Worm (Caenorhabditis elegans) whole organism, mixed stage, embryonic: Measurements from ENCODE around the gene nra-4.
A peak's percentile ranks its signal among the peaks of the same experiment; 100 is the strongest.

ENCODE experiments used
- M03D4.4 ChIP-seq: sonication (generic microtip); optimal IDR thresholded peaks from 2 replicates; lab custom pipeline; 2017; ENCODE audit warnings: mild to moderate bottlenecking, missing genetic modification characterization, missing compliant biosample characterization
- blmp-1 ChIP-seq: fragments of 150-350 bp; optimal IDR thresholded peaks from 2 replicates; lab custom pipeline; 2014; ENCODE audit warnings: missing biosample characterization, missing genetic modification characterization
- ceh-43 ChIP-seq: fragments of 200-800 bp; sonication (Bioruptor generic); optimal IDR thresholded peaks from 2 replicates; lab custom pipeline; 2018; ENCODE audit warnings: mild to moderate bottlenecking, missing genetic modification characterization, moderate library complexity, missing compliant biosample characterization
- ceh-83 ChIP-seq: fragments of 200-800 bp; sonication (Bioruptor generic); optimal IDR thresholded peaks from 2 replicates; lab custom pipeline; 2018; ENCODE audit warnings: mild to moderate bottlenecking, missing genetic modification characterization, missing compliant biosample characterization
- ces-1 ChIP-seq: fragments of 150-350 bp; optimal IDR thresholded peaks from 2 replicates; lab custom pipeline; 2014; ENCODE audit warnings: missing biosample characterization, missing genetic modification reagents, missing genetic modification characterization
- cnd-1 ChIP-seq: fragments of 200-800 bp; sonication (Bioruptor generic); optimal IDR thresholded peaks from 2 replicates; lab custom pipeline; 2018; ENCODE audit warnings: mild to moderate bottlenecking, missing genetic modification characterization, missing compliant biosample characterization
- drap-1 ChIP-seq: fragments of 200-800 bp; sonication (Bioruptor generic); optimal IDR thresholded peaks from 3 replicates; lab custom pipeline; 2018; ENCODE audit warnings: mild to moderate bottlenecking, missing genetic modification characterization, missing compliant biosample characterization
- elt-1 ChIP-seq: sonication (generic microtip); optimal IDR thresholded peaks from 2 replicates; lab custom pipeline; 2017; ENCODE audit warnings: missing genetic modification characterization, mild to moderate bottlenecking, missing compliant biosample characterization, antibody characterized with exemption, moderate library complexity, borderline replicate concordance; ENCODE audit not compliant: insufficient read depth
- elt-3 ChIP-seq: fragments of 150-350 bp; optimal IDR thresholded peaks from 2 replicates; lab custom pipeline; 2014; ENCODE audit warnings: missing biosample characterization, missing genetic modification characterization
- flh-1 ChIP-seq: fragments of 200-800 bp; sonication (Bioruptor generic); optimal IDR thresholded peaks from 2 replicates; lab custom pipeline; 2018; ENCODE audit warnings: mild to moderate bottlenecking, missing genetic modification characterization, moderate library complexity, missing compliant biosample characterization
- ham-2 ChIP-seq: fragments of 200-800 bp; sonication (Bioruptor generic); optimal IDR thresholded peaks from 2 replicates; lab custom pipeline; 2018; ENCODE audit warnings: mild to moderate bottlenecking, missing genetic modification characterization, missing compliant biosample characterization
- hlh-1 ChIP-seq: fragments of 150-350 bp; optimal IDR thresholded peaks from 2 replicates; lab custom pipeline; 2014; ENCODE audit warnings: missing biosample characterization, missing genetic modification reagents, missing genetic modification characterization
- lin-32 ChIP-seq: fragments of 200-800 bp; sonication (Bioruptor generic); optimal IDR thresholded peaks from 2 replicates; lab custom pipeline; 2018; ENCODE audit warnings: mild to moderate bottlenecking, missing genetic modification characterization, missing compliant biosample characterization
- lsy-2 ChIP-seq: fragments of 150-350 bp; optimal IDR thresholded peaks from 2 replicates; lab custom pipeline; 2014; ENCODE audit warnings: missing biosample characterization, missing genetic modification characterization
- mab-5 ChIP-seq: fragments of 150-350 bp; optimal IDR thresholded peaks from 2 replicates; lab custom pipeline; 2014; ENCODE audit warnings: missing biosample characterization, missing genetic modification characterization
- mep-1 ChIP-seq: fragments of 150-350 bp; optimal IDR thresholded peaks from 2 replicates; lab custom pipeline; 2017; ENCODE audit warnings: missing biosample characterization, missing genetic modification reagents, missing genetic modification characterization, inconsistent platforms
- mls-2 ChIP-seq: sonication (generic microtip); optimal IDR thresholded peaks from 2 replicates; lab custom pipeline; 2016; ENCODE audit warnings: mild to moderate bottlenecking, missing genetic modification characterization, moderate library complexity, missing compliant biosample characterization
- nhr-12 ChIP-seq: fragments of 150-350 bp; optimal IDR thresholded peaks from 2 replicates; lab custom pipeline; 2014; ENCODE audit warnings: missing biosample characterization, missing genetic modification characterization
- nhr-2 ChIP-seq: fragments of 150-350 bp; optimal IDR thresholded peaks from 2 replicates; lab custom pipeline; 2014; ENCODE audit warnings: missing biosample characterization, missing genetic modification characterization
- nhr-237 ChIP-seq: fragments of 150-350 bp; optimal IDR thresholded peaks from 2 replicates; lab custom pipeline; 2014; ENCODE audit warnings: missing biosample characterization, missing genetic modification characterization
- nhr-28 ChIP-seq: fragments of 150-350 bp; optimal IDR thresholded peaks from 2 replicates; lab custom pipeline; 2014; ENCODE audit warnings: missing biosample characterization, missing genetic modification characterization
- nhr-76 ChIP-seq: sonication (generic microtip); optimal IDR thresholded peaks from 2 replicates; lab custom pipeline; 2017; ENCODE audit warnings: missing biosample characterization, missing genetic modification characterization
- pha-4 ChIP-seq: fragments of 150-350 bp; optimal IDR thresholded peaks from 2 replicates; lab custom pipeline; 2018; ENCODE audit warnings: missing biosample characterization, missing genetic modification reagents, missing genetic modification characterization
- snpc-4 ChIP-seq: fragments of 150-350 bp; optimal IDR thresholded peaks from 2 replicates; lab custom pipeline; 2014; ENCODE audit warnings: missing biosample characterization, missing genetic modification characterization
- sptf-1 ChIP-seq: sonication (generic microtip); optimal IDR thresholded peaks from 2 replicates; lab custom pipeline; 2017; ENCODE audit warnings: mild to moderate bottlenecking, missing genetic modification characterization, moderate library complexity, missing compliant biosample characterization
- tbx-8 ChIP-seq: fragments of 200-800 bp; sonication (Bioruptor generic); optimal IDR thresholded peaks from 2 replicates; lab custom pipeline; 2018; ENCODE audit warnings: mild to moderate bottlenecking, missing genetic modification characterization, moderate library complexity, missing compliant biosample characterization
- unc-120 ChIP-seq: sonication (generic microtip); optimal IDR thresholded peaks from 2 replicates; lab custom pipeline; 2017; ENCODE audit warnings: missing genetic modification characterization, missing compliant biosample characterization; ENCODE audit not compliant: poor library complexity, severe bottlenecking
- unc-39 ChIP-seq: fragments of 150-350 bp; optimal IDR thresholded peaks from 2 replicates; lab custom pipeline; 2014; ENCODE audit warnings: missing biosample characterization, missing genetic modification characterization
- zip-8 ChIP-seq: fragments of 150-350 bp; optimal IDR thresholded peaks from 2 replicates; lab custom pipeline; 2014; ENCODE audit warnings: missing biosample characterization, missing genetic modification characterization
- ztf-11 ChIP-seq: fragments of 150-350 bp; optimal IDR thresholded peaks from 2 replicates; lab custom pipeline; 2014; ENCODE audit warnings: missing biosample characterization, missing genetic modification characterization

nra-4 gene

ce11 chrV:1051651-1052050 lies 3.3 kb upstream of the nra-4 start:
- TF ChIP-seq lin-32 (GFP tag; lab: Kevin White, UChicago) (no peak), nhr-237 (tag; lab: Kevin White, UChicago) (no peak), ham-2 (GFP tag; lab: Kevin White, UChicago) (no peak), elt-1 (no peak), M03D4.4 (tag; lab: Kevin White, UChicago) (no peak), nhr-2 (tag; lab: Kevin White, UChicago) (no peak), flh-1 (no peak), elt-3 (tag; lab: Kevin White, UChicago) (no peak), blmp-1 (tag; lab: Kevin White, UChicago) (no peak), tbx-8 (GFP tag; lab: Kevin White, UChicago) (no peak), nhr-12 (no peak), cnd-1 (no peak), ces-1 (no peak), nhr-28 (tag; lab: Kevin White, UChicago) (no peak), mls-2 (tag; lab: Kevin White, UChicago) (no peak), drap-1 (GFP tag; lab: Kevin White, UChicago) (no peak), unc-120 (tag; lab: Kevin White, UChicago) (no peak), ztf-11 (tag; lab: Kevin White, UChicago) (no peak), ceh-83 (no peak), mab-5 (tag; lab: Kevin White, UChicago) (no peak)

DNA sequence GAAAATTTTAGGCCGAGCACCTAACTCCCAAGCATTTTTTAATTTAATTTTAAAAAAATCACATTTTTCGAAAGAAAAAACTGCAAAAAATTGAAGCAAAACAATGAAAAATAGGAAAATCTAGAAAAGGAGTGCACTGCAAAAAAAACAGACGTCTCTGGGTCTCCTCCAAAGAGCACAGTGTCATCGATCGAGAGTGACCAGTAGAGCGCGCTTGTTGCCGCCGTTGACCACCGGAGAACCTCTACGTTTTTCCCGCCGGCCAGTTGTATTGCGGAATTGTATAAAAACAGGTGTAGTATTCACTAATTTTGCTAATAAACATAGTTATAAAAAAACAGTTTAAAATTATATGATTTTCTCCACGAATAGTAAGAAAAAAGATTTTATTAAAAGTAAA lies 952 bp upstream of the nra-4 start:
- TF ChIP-seq blmp-1 (tag; lab: Kevin White, UChicago): no peak
- peak; percentile 42 for TF ChIP-seq unc-120 (tag; lab: Kevin White, UChicago)
- TF ChIP-seq lsy-2: peak; percentile 1

- TF ChIP-seq mab-5 (tag; lab: Kevin White, UChicago): no peak
- TF ChIP-seq ztf-11 (tag; lab: Kevin White, UChicago): no peak
- no peak for TF ChIP-seq nhr-12
- no peak for TF ChIP-seq nhr-76 (tag; lab: Kevin White, UChicago)
- no peak for TF ChIP-seq snpc-4 (tag; lab: Kevin White, UChicago)
- no peak for TF ChIP-seq lin-32 (GFP tag; lab: Kevin White, UChicago)
- no peak for TF ChIP-seq mls-2 (tag; lab: Kevin White, UChicago)
- TF ChIP-seq drap-1 (GFP tag; lab: Kevin White, UChicago): no peak
- no peak for TF ChIP-seq ham-2 (GFP tag; lab: Kevin White, UChicago)
- TF ChIP-seq M03D4.4 (tag; lab: Kevin White, UChicago): no peak
- no peak for TF ChIP-seq lsy-2
- TF ChIP-seq nhr-237 (tag; lab: Kevin White, UChicago): no peak
- TF ChIP-seq unc-39 (tag; lab: Kevin White, UChicago): no peak
- TF ChIP-seq pha-4 (tag; lab: Kevin White, UChicago): no peak
- no peak for TF ChIP-seq hlh-1 (tag; lab: Kevin White, UChicago)
- no peak for TF ChIP-seq ces-1
- TF ChIP-seq, all 35 proteins: peak for 0
These were observed 1.1 kb downstream of the nra-4 start for ce11 chrV:1047251-1047650.

- TF ChIP-seq M03D4.4 (tag; lab: Kevin White, UChicago) (no peak), pha-4 (tag; lab: Kevin White, UChicago) (no peak), nhr-237 (tag; lab: Kevin White, UChicago) (no peak), nhr-28 (tag; lab: Kevin White, UChicago) (no peak), ceh-83 (no peak), nhr-2 (tag; lab: Kevin White, UChicago) (no peak), blmp-1 (tag; lab: Kevin White, UChicago) (no peak), drap-1 (GFP tag; lab: Kevin White, UChicago) (no peak), elt-3 (tag; lab: Kevin White, UChicago) (no peak), ceh-43 (GFP tag; lab: Kevin White, UChicago) (no peak), sptf-1 (no peak), nhr-76 (tag; lab: Kevin White, UChicago) (no peak), cnd-1 (no peak), mep-1 (tag; lab: Kevin White, UChicago) (no peak), zip-8 (tag; lab: Kevin White, UChicago) (no peak), ces-1 (no peak), elt-1 (no peak), nhr-12 (no peak), flh-1 (no peak)
These were observed 10.3 kb downstream of the nra-4 start for ce11 chrV:1038074-1038473.

DNA sequence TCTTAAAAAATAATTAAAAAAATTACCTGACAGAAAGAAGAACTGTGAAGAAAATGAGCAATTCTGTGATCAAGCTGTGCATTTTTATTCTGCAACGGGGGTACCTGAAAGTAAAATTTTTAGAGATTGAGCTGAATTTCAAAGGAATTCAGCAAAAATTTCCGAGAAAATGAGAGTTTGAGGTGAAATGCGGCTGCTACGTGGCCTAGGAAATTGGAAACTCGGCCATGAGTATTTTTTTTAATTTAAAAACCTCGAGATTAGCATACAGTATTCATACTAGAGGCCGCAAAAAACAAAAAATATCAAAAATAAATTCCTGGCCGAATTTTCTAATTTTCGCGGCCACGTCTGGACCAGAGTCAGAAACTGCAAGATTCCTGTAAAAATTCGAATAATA lies 15.1 kb downstream of the nra-4 start, which contains the start of gene flp-34:
Gene flp-34 (minus strand): TSS at position 101 of the 400 bp plus-strand sequence.
- no peak for TF ChIP-seq cnd-1
- TF ChIP-seq lin-32 (GFP tag; lab: Kevin White, UChicago): no peak
- TF ChIP-seq mep-1 (tag; lab: Kevin White, UChicago): no peak
- TF ChIP-seq tbx-8 (GFP tag; lab: Kevin White, UChicago): no peak
- TF ChIP-seq elt-1: no peak
- TF ChIP-seq nhr-28 (tag; lab: Kevin White, UChicago): no peak
- no peak for TF ChIP-seq zip-8 (tag; lab: Kevin White, UChicago)
- no peak for TF ChIP-seq ham-2 (GFP tag; lab: Kevin White, UChicago)
- TF ChIP-seq ztf-11 (tag; lab: Kevin White, UChicago): no peak
- TF ChIP-seq ceh-43 (GFP tag; lab: Kevin White, UChicago): no peak
- TF ChIP-seq ceh-83: no peak
- TF ChIP-seq nhr-76 (tag; lab: Kevin White, UChicago): no peak
- TF ChIP-seq, all 35 proteins: peak for 0
